Worm (Caenorhabditis elegans) whole organism, late embryonic: ENCODE results near the gene M88.3.

ENCODE experiments used
- K02D7.2 ChIP-seq: sonication (generic microtip); optimal IDR thresholded peaks from 2 replicates; lab custom pipeline; 2017; ENCODE audit warnings: mild to moderate bottlenecking, missing genetic modification characterization, missing compliant biosample characterization
- K09A11.1 ChIP-seq: sonication (generic microtip); optimal IDR thresholded peaks from 2 replicates; lab custom pipeline; 2017; ENCODE audit warnings: antibody characterized with exemption, mild to moderate bottlenecking, missing genetic modification characterization, missing compliant biosample characterization; ENCODE audit not compliant: insufficient read depth
- elt-2 ChIP-seq: sonication (generic microtip); optimal IDR thresholded peaks from 2 replicates; lab custom pipeline; 2016; ENCODE audit warnings: missing genetic modification reagents, missing genetic modification characterization, missing compliant biosample characterization
- ets-4 ChIP-seq: sonication (generic microtip); optimal IDR thresholded peaks from 2 replicates; lab custom pipeline; 2016; ENCODE audit warnings: missing genetic modification characterization, missing compliant biosample characterization
- fax-1 ChIP-seq: sonication (generic microtip); optimal IDR thresholded peaks from 2 replicates; lab custom pipeline; 2016; ENCODE audit warnings: missing genotype, missing genetic modification characterization, missing compliant biosample characterization
- hlh-30 ChIP-seq: sonication (generic microtip); optimal IDR thresholded peaks from 2 replicates; lab custom pipeline; 2017; ENCODE audit warnings: antibody characterized with exemption, missing genetic modification characterization, missing compliant biosample characterization; ENCODE audit not compliant: insufficient read depth
- madf-2 ChIP-seq: sonication (generic microtip); optimal IDR thresholded peaks from 2 replicates; lab custom pipeline; 2017; ENCODE audit warnings: missing genetic modification characterization, missing compliant biosample characterization
- nfya-1 ChIP-seq: sonication (generic microtip); optimal IDR thresholded peaks from 2 replicates; lab custom pipeline; 2017; ENCODE audit warnings: missing genetic modification characterization, mild to moderate bottlenecking, missing compliant biosample characterization, antibody characterized with exemption, moderate library complexity
- nhr-11 ChIP-seq: fragments of 150-350 bp; optimal IDR thresholded peaks from 2 replicates; lab custom pipeline; 2014; ENCODE audit warnings: missing biosample characterization, missing genetic modification characterization
- pha-4 ChIP-seq: fragments of 150-350 bp; optimal IDR thresholded peaks from 2 replicates; lab custom pipeline; 2018; ENCODE audit warnings: missing biosample characterization, missing genetic modification reagents, missing genetic modification characterization
- pqm-1 ChIP-seq: sonication (generic microtip); optimal IDR thresholded peaks from 2 replicates; lab custom pipeline; 2016; ENCODE audit warnings: missing genetic modification characterization, missing compliant biosample characterization
- tbx-2 ChIP-seq: sonication (generic microtip); optimal IDR thresholded peaks from 2 replicates; lab custom pipeline; 2016; ENCODE audit warnings: missing genetic modification characterization, missing compliant biosample characterization
- tbx-7 ChIP-seq: sonication (generic microtip); optimal IDR thresholded peaks from 2 replicates; lab custom pipeline; 2016; ENCODE audit warnings: missing genotype, missing genetic modification characterization, missing compliant biosample characterization

DNA sequence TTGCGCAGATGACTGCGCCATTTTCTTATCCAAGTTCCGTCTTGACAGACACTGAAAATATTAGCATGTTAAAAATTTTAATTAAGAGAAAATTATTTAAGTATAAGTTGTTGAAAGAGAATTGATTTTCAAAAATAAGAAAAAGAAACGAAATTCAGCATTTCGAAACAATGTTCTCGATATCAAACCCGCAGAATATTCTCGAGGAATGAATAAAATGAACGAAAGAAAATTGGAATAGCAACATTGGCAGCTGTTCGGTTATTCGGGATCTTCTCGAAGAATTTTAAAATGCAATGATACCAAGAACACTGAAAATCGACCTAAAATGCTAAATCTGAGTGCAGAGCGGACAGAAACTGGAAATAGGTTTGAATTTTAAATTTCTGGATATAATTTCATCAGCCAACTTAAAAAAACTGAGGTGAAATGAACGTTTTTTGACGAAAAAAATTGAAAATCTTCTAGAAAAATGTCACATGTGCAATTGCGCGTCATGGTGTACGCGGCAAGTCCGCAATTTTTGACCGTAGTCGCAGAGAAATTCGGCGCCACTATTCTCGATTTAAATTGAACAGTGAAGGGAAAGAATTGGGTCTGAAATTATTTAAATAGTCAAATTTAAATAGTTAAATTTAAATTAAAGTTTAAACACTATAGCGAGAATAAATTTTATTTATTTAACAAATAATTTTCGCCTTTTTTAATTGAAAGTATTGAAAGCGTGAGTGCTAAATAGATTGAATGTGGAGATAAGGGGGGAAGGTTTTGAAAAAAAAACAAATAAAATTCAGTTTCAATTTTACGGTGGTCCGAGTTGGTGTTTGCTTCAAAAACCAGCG, 36.6 kb downstream of the M88.3 start, which contains the start of the genes cct-5 and F25F2.1:
- TF ChIP-seq nfya-1 (tag; lab: Kevin White, UChicago) (peak; percentile 60), elt-2 (tag; lab: Kevin White, UChicago) (no peak), madf-2 (tag; lab: Kevin White, UChicago) (no peak), hlh-30 (tag; lab: Kevin White, UChicago) (peak; percentile 40), nhr-11 (tag; lab: Kevin White, UChicago) (no peak), tbx-2 (tag; lab: Kevin White, UChicago) (no peak), ets-4 (tag; lab: Kevin White, UChicago) (no peak), fax-1 (tag; lab: Kevin White, UChicago) (no peak), pha-4 (tag; lab: Kevin White, UChicago) (no peak), K02D7.2 (no peak), pqm-1 (tag; lab: Kevin White, UChicago) (no peak), tbx-7 (tag; lab: Kevin White, UChicago) (no peak), K09A11.1 (tag; lab: Kevin White, UChicago) (peak; percentile 0)
